In the genomic region with DNA sequence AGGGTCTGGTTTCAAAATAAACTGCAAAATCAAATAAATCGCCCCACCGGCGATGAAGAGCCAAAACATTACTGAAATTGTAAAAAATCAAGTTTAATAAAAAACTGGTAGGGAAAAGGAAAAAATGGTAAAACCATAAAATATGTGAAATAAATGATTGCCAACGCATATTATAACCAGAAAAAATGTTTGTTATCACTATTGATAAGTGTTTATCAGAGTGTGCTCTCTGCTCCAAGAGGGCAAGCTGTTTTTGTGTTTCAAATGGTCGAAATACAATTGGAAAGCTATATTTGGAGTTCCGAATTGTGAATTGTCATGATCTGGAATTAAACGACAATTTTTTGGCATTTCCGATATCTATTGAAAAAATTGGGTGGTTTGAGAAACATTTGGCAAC, we compare ENCODE assay signal across 6 worm cellular contexts.
A peak's percentile ranks its signal among the peaks of the same experiment; 100 is the strongest.
TF ChIP-seq lines count a peak whose summit lies in the region.

A gene (minus strand): TSS at position 71 of the 400 bp plus-strand sequence.

TF ChIP-seq in whole organism, L1 larva, 84 proteins besides CTCF, POLR2A, EP300 and RAD21:
- peak; percentile 35 for TF ChIP-seq elt-2 (tag; optimal IDR thresholded peaks at IDR 0.05; lab: Kevin White, UChicago)
- no peak for TF ChIP-seq F16B12.6 (tag; optimal IDR thresholded peaks at IDR 0.05; lab: Kevin White, UChicago)

TF ChIP-seq in whole organism, L2 larva, 48 proteins besides CTCF, POLR2A, EP300 and RAD21:
- TF ChIP-seq fos-1 (tag; optimal IDR thresholded peaks at IDR 0.05; lab: Kevin White, UChicago), result peak; percentile 69
- peak; percentile 6 for TF ChIP-seq crh-2 (tag; optimal IDR thresholded peaks at IDR 0.05; lab: Kevin White, UChicago)
- TF ChIP-seq peb-1 (tag; optimal IDR thresholded peaks at IDR 0.05; lab: Kevin White, UChicago), result no peak

TF ChIP-seq in whole organism, L3 larva, 47 proteins besides CTCF, POLR2A, EP300 and RAD21:
- TF ChIP-seq elt-2 (tag; optimal IDR thresholded peaks at IDR 0.05; lab: Kevin White, UChicago) (peak; percentile 81), pqm-1 (tag; optimal IDR thresholded peaks at IDR 0.05; lab: Kevin White, UChicago) (peak; percentile 20), lin-39 (tag; optimal IDR thresholded peaks at IDR 0.05; lab: Kevin White, UChicago) (no peak)

TF ChIP-seq in whole organism, L4 larva, 104 proteins besides CTCF, POLR2A, EP300 and RAD21:
- TF ChIP-seq dve-1 (tag; optimal IDR thresholded peaks at IDR 0.05; lab: Kevin White, UChicago; ENCODE audit: insufficient read depth), result peak; percentile 35
- TF ChIP-seq daf-16 (GFP tag; optimal IDR thresholded peaks at IDR 0.05; lab: Kevin White, UChicago), result no peak
- TF ChIP-seq daf-16 (tag; optimal IDR thresholded peaks at IDR 0.05; lab: Kevin White, UChicago), result peak; percentile 71
- TF ChIP-seq nhr-28 (tag; optimal IDR thresholded peaks at IDR 0.05; lab: Kevin White, UChicago), result peak; percentile 66
- TF ChIP-seq pqm-1 (tag; optimal IDR thresholded peaks at IDR 0.05; lab: Kevin White, UChicago), result peak; percentile 83
- no peak for TF ChIP-seq gei-8 (GFP tag; optimal IDR thresholded peaks at IDR 0.05; lab: Kevin White, UChicago)
- no peak for TF ChIP-seq Y48G9A.11 (GFP tag; IDR thresholded peaks at IDR 0.05; lab: Robert Waterston, UW)
- no peak for TF ChIP-seq nhr-25 (tag; optimal IDR thresholded peaks at IDR 0.05; lab: Kevin White, UChicago; ENCODE audit: borderline replicate concordance, insufficient read depth)
- no peak for TF ChIP-seq dmd-8 (GFP tag; IDR thresholded peaks at IDR 0.05; lab: Robert Waterston, UW)
- TF ChIP-seq php-3 (GFP tag; IDR thresholded peaks at IDR 0.05; lab: Robert Waterston, UW), result 0 out of 2 replicates have a peak, but pooled peaks have one; percentile 39

TF ChIP-seq in whole organism, late embryonic, 69 proteins besides CTCF, POLR2A, EP300 and RAD21:
- TF ChIP-seq elt-2 (tag; optimal IDR thresholded peaks at IDR 0.05; lab: Kevin White, UChicago) (peak; percentile 44), sox-4 (tag; optimal IDR thresholded peaks at IDR 0.05; lab: Kevin White, UChicago) (no peak)
TF ChIP-seq in whole organism, late embryonic: peak in this region for 1.

TF ChIP-seq in whole organism, young adult, 124 proteins besides CTCF, POLR2A, EP300 and RAD21:
- TF ChIP-seq nhr-80 (tag; optimal IDR thresholded peaks at IDR 0.05; lab: Kevin White, UChicago) (peak; percentile 65), snpc-1.1 (tag; optimal IDR thresholded peaks at IDR 0.05; lab: Kevin White, UChicago; ENCODE audit: insufficient read depth) (no peak)
